In the genomic region with DNA sequence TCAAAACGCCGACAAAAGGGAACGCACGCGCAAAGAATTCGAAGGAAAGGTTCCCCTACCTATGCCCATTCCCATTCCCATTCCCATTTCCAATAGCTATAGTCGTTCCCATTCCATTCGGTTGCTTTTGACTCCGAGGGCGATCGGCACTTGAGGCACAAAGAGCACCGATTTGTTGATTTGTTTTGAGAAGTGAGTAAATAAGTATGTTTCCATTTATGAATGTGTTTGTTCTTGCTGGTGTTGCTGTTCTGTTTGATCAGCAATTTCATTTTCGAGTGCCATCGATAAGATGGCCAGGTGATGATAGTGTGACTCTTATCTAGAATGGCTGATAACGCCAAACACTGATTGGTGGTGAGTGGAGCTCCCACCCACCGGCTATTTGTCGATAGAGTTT, we compare ENCODE assay signal across 1 fruit fly cellular context.
TF ChIP-seq lines count a peak whose summit lies in the region.

No protein-coding gene starts in this region.

TF ChIP-seq in whole organism, embryonic, 481 proteins besides CTCF, POLR2A, EP300 and RAD21 (continued from another document):
- TF ChIP-seq dmrt11E (tag; optimal IDR thresholded peaks at IDR 0.05; lab: Kevin White, UChicago): peak; percentile 73
- peak; percentile 56 for TF ChIP-seq CrebB (tag; optimal IDR thresholded peaks at IDR 0.05; lab: Kevin White, UChicago)
- TF ChIP-seq NFAT (GFP tag; IDR thresholded peaks at IDR 0.05; lab: Robert Waterston, UW): no peak
- TF ChIP-seq slbo (GFP tag; IDR thresholded peaks at IDR 0.05; lab: Robert Waterston, UW): no peak
- no peak for TF ChIP-seq Chrac-16 (GFP tag; optimal IDR thresholded peaks at IDR 0.05; lab: Kevin White, UChicago)
- peak; percentile 9 for TF ChIP-seq CG12769 (tag; optimal IDR thresholded peaks at IDR 0.05; lab: Kevin White, UChicago)
- peak; percentile 44 for TF ChIP-seq salm (tag; optimal IDR thresholded peaks at IDR 0.05; lab: Kevin White, UChicago)
- TF ChIP-seq CG4282 (GFP tag; optimal IDR thresholded peaks at IDR 0.05; lab: Kevin White, UChicago): no peak
- TF ChIP-seq pnt (GFP tag; optimal IDR thresholded peaks at IDR 0.05; lab: Kevin White, UChicago): no peak
- TF ChIP-seq nom (GFP tag; optimal IDR thresholded peaks at IDR 0.05; lab: Kevin White, UChicago): no peak
- TF ChIP-seq org-1 (GFP tag; optimal IDR thresholded peaks at IDR 0.05; lab: Kevin White, UChicago): peak; percentile 34
- TF ChIP-seq aop (GFP tag; IDR thresholded peaks at IDR 0.05; lab: Robert Waterston, UW): no peak
- no peak for TF ChIP-seq CG8290 (GFP tag; optimal IDR thresholded peaks at IDR 0.05; lab: Kevin White, UChicago)
- TF ChIP-seq CG8290 (tag; optimal IDR thresholded peaks at IDR 0.05; lab: Kevin White, UChicago): peak in 1 of 2 experiments; percentile 79
- no peak for TF ChIP-seq CG9215 (GFP tag; IDR thresholded peaks at IDR 0.05; lab: Robert Waterston, UW)
- TF ChIP-seq ewg (GFP tag; optimal IDR thresholded peaks at IDR 0.05; lab: Kevin White, UChicago): no peak
- no peak for TF ChIP-seq slou (GFP tag; optimal IDR thresholded peaks at IDR 0.05; lab: Kevin White, UChicago)
- no peak for TF ChIP-seq ken (GFP tag; IDR thresholded peaks at IDR 0.05; lab: Robert Waterston, UW)
- peak; percentile 1 for TF ChIP-seq zf30C (GFP tag; optimal IDR thresholded peaks at IDR 0.05; lab: Kevin White, UChicago)
- TF ChIP-seq CG18262 (tag; optimal IDR thresholded peaks at IDR 0.05; lab: Kevin White, UChicago): peak; percentile 39
- TF ChIP-seq B-H1 (GFP tag; IDR thresholded peaks at IDR 0.05; lab: Robert Waterston, UW): no peak
- TF ChIP-seq H15 (GFP tag; IDR thresholded peaks at IDR 0.05; lab: Robert Waterston, UW): no peak
- no peak for TF ChIP-seq dm (GFP tag; optimal IDR thresholded peaks at IDR 0.05; lab: Kevin White, UChicago)
- TF ChIP-seq CG16863 (GFP tag; optimal IDR thresholded peaks at IDR 0.05; lab: Kevin White, UChicago): no peak
